Worm (Caenorhabditis elegans): Measurements from ENCODE around the gene mec-1.
A peak's percentile ranks its signal among the peaks of the same experiment; 100 is the strongest.

mec-1 gene

DNA sequence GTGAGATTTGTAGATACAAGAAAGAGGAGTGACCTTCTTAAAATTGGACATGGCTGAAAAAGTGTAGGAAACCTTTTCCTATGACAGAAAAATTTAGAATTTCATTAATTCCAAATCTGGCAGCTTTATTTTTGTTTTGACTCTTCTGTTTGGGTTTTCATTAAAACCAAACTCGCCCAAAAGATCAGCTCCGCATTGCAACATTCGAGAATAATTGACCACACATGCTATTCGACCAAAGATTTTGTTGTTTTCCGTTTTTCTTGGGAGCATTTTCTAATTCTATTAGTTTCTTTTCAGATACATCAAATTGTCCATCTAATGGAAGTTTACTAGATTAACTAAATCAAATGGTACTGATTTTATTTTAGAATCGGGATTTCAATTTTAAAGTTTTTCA lies at the start of gene mec-1:
Gene mec-1 (plus strand): TSS at position 301 of the 400 bp plus-strand sequence.
- no peak for TF ChIP-seq mdl-1 (tag; optimal IDR thresholded peaks at IDR 0.05)
- no peak for TF ChIP-seq sptf-1 (tag; optimal IDR thresholded peaks at IDR 0.05)
- TF ChIP-seq elt-2 (tag; optimal IDR thresholded peaks at IDR 0.05): no peak
- TF ChIP-seq efl-3 (GFP tag; optimal IDR thresholded peaks at IDR 0.05): no peak
- TF ChIP-seq fkh-8 (tag; optimal IDR thresholded peaks at IDR 0.05): no peak
- TF ChIP-seq dsc-1 (tag; optimal IDR thresholded peaks at IDR 0.05): peak; percentile 10

DNA sequence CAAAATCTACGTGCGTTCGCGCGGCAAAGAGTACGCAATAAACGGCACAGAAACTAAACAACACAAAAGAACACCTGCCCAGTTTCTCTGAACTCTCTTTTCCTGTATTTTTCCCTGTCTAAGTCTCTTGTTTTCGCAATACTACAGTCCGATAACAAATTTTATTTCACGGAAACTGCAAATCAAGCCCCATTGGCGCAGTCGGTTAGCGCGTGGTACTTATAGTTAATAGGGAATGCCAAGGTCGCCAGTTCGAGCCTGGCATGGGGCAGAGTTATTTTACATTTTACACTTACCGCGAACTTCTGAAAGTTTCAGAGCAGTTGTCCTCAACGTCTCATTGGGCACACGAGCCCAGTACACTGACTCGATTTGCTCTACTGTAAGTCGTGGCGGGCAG lies 39.1 kb upstream of the mec-1 start:
- TF ChIP-seq egl-13 (tag; optimal IDR thresholded peaks at IDR 0.05) (no peak), tlp-1 (tag; optimal IDR thresholded peaks at IDR 0.05) (no peak), nhr-47 (tag; optimal IDR thresholded peaks at IDR 0.05) (no peak), elt-3 (tag; optimal IDR thresholded peaks at IDR 0.05) (no peak), nhr-76 (tag; optimal IDR thresholded peaks at IDR 0.05) (no peak), unc-30 (tag; optimal IDR thresholded peaks at IDR 0.05) (no peak), skn-1 (tag; optimal IDR thresholded peaks at IDR 0.05) (no peak), lir-3 (tag; optimal IDR thresholded peaks at IDR 0.05; ENCODE audit: poor library complexity) (no peak)

DNA sequence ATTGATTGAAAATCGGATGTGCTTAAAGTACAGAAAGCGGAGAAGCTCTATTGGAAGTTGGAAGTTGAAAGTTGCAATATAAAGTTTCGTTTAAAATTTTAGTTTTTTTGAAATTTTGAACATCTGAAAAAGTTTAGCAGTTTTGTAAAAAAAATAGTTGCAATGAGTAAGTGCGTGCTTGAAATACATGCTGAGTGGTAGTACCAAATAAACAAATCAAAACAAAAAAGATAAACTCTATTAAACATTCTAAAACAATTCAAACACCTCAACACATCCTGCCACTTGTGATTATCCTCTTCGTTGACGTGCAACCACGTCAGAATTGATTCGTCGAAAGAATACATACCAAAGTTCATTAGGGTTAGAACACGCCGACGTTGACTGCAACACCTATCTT lies 37.1 kb upstream of the mec-1 start:
- no peak for TF ChIP-seq ets-5 (GFP tag; IDR thresholded peaks at IDR 0.05)
- TF ChIP-seq fos-1 (tag; optimal IDR thresholded peaks at IDR 0.05): no peak
- no peak for TF ChIP-seq pax-3 (tag; optimal IDR thresholded peaks at IDR 0.05)
- no peak for TF ChIP-seq hpl-2 (GFP tag; optimal IDR thresholded peaks at IDR 0.05)
- TF ChIP-seq mep-1 (tag; optimal IDR thresholded peaks at IDR 0.05): no peak
- TF ChIP-seq lir-3 (tag; optimal IDR thresholded peaks at IDR 0.05; ENCODE audit: poor library complexity): no peak
- no peak for TF ChIP-seq lin-39 (tag; optimal IDR thresholded peaks at IDR 0.05)
- no peak for TF ChIP-seq nhr-237 (tag; optimal IDR thresholded peaks at IDR 0.05)
- TF ChIP-seq ztf-11 (tag; optimal IDR thresholded peaks at IDR 0.05): no peak
- TF ChIP-seq zip-4 (GFP tag; optimal IDR thresholded peaks at IDR 0.05): no peak
- no peak for TF ChIP-seq fkh-8 (tag; optimal IDR thresholded peaks at IDR 0.05)
- TF ChIP-seq C04F5.9 (tag; optimal IDR thresholded peaks at IDR 0.05): no peak

ce11 chrV:6926633-6927032 lies 29.7 kb upstream of the mec-1 start:
- TF ChIP-seq fkh-8 (tag; optimal IDR thresholded peaks at IDR 0.05) (peak; percentile 16), lin-14 (GFP tag; optimal IDR thresholded peaks at IDR 0.05) (peak; percentile 32), nhr-85 (tag) (no peak)

DNA sequence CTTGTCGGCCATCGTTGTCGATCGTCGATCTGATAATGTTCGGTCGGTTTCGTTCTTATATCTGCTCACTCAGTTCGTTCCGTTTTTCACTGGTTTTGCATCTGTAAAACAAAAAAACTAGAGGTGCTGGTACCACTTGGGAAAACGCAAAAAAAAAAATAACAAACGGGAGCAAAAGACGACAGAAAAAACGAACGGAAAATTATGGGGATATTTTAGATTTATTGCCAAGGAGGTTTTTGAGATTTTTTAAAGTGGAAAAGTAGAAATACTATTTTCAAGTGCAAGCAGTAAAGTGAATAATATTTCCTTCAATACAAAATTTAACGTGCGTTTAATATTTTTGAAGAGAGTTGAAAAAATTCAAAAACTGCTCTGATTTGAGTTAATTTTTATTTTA lies 27.4 kb upstream of the mec-1 start, which contains the start of gene unc-68:
Gene unc-68 (minus strand): TSS at position 101 of the 400 bp plus-strand sequence.
- no peak for TF ChIP-seq skn-1 (tag; optimal IDR thresholded peaks at IDR 0.05)

DNA sequence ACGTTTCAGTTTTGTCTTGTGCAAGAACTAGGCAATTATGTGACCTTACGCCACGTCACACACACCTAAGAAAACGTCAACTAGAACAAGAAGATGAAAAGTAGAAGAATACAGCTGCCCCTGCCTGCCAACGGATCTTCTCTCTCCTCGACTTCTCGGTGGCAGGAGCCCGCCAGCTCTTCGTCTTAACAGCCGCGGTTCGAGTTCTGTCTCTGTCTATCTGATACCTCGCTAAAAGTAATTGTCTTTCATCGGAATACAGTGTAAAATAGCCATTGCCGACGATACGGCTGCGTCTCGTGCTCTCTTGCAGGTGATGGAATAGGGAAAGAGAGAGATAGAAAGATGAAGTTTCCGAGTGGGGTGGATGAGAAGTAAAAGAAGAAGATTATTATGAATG lies 26.1 kb upstream of the mec-1 start:
- no peak for TF ChIP-seq lin-35 (GFP tag; optimal IDR thresholded peaks at IDR 0.05)
- TF ChIP-seq egl-27 (tag; optimal IDR thresholded peaks at IDR 0.05): no peak
- no peak for TF ChIP-seq ceh-63 (GFP tag; optimal IDR thresholded peaks at IDR 0.05)
- TF ChIP-seq mep-1 (tag; optimal IDR thresholded peaks at IDR 0.05): peak; percentile 3
- TF ChIP-seq nhr-76 (tag; optimal IDR thresholded peaks at IDR 0.05): no peak
- no peak for TF ChIP-seq sox-4 (tag; optimal IDR thresholded peaks at IDR 0.05)
- no peak for TF ChIP-seq C04F5.9 (tag; optimal IDR thresholded peaks at IDR 0.05)
- no peak for TF ChIP-seq unc-98 (GFP tag; IDR thresholded peaks at IDR 0.05)
- TF ChIP-seq rnt-1 (tag; optimal IDR thresholded peaks at IDR 0.05): peak; percentile 44
- no peak for TF ChIP-seq mdl-1 (tag; optimal IDR thresholded peaks at IDR 0.05)
- TF ChIP-seq nhr-71 (tag; optimal IDR thresholded peaks at IDR 0.05): peak; percentile 42
- TF ChIP-seq nhr-237 (tag; optimal IDR thresholded peaks at IDR 0.05): no peak
- no peak for TF ChIP-seq vab-15 (tag; optimal IDR thresholded peaks at IDR 0.05)
- TF ChIP-seq xbp-1 (tag; optimal IDR thresholded peaks at IDR 0.05): peak; percentile 82
- no peak for TF ChIP-seq ztf-11 (tag; optimal IDR thresholded peaks at IDR 0.05)
- TF ChIP-seq lin-14 (GFP tag; optimal IDR thresholded peaks at IDR 0.05): peak; percentile 50
- no peak for TF ChIP-seq nhr-90 (tag; optimal IDR thresholded peaks at IDR 0.05; ENCODE audit: poor library complexity)
- TF ChIP-seq aly-2 (tag; optimal IDR thresholded peaks at IDR 0.05): no peak
- TF ChIP-seq hlh-4 (tag; optimal IDR thresholded peaks at IDR 0.05): no peak
- no peak for TF ChIP-seq nhr-77 (tag; optimal IDR thresholded peaks at IDR 0.05)
- peak; percentile 26 for TF ChIP-seq snu-23 (GFP tag; optimal IDR thresholded peaks at IDR 0.05)
- no peak for TF ChIP-seq grh-1 (GFP tag; IDR thresholded peaks at IDR 0.05)
- no peak for TF ChIP-seq nhr-20 (tag; optimal IDR thresholded peaks at IDR 0.05)
- TF ChIP-seq isw-1 (GFP tag; IDR thresholded peaks at IDR 0.05): no peak
